Fruit fly (Drosophila melanogaster): ENCODE results near the gene CG5455.

CG5455 gene

dm6 chr3R:26443875-26444511 lies 17.3 kb upstream of the CG5455 start (continued):
- peak in 1 of 2 experiments; percentile 17 for TF ChIP-seq dpn (GFP tag; optimal IDR thresholded peaks at IDR 0.05)
- TF ChIP-seq CG11695 (GFP tag; IDR thresholded peaks at IDR 0.05), result peak; percentile 50; the same call in 2 of the 3 replicates
- no peak for TF ChIP-seq gsb (GFP tag; IDR thresholded peaks at IDR 0.05)
- TF ChIP-seq Hr51 (GFP tag; optimal IDR thresholded peaks at IDR 0.05), result peak in 1 of 2 experiments; percentile 54
- peak; percentile 83 for TF ChIP-seq CG17359 (tag; optimal IDR thresholded peaks at IDR 0.05)
- TF ChIP-seq ftz-f1 (GFP tag; optimal IDR thresholded peaks at IDR 0.05), result no peak
- TF ChIP-seq CG15479 (GFP tag; optimal IDR thresholded peaks at IDR 0.05), result no peak
- no peak for TF ChIP-seq Trl (optimal IDR thresholded peaks at IDR 0.05)
- TF ChIP-seq Trl (GFP tag; optimal IDR thresholded peaks at IDR 0.05), result no peak
- no peak for TF ChIP-seq CG1792 (GFP tag; optimal IDR thresholded peaks at IDR 0.05)
- peak; percentile 47 for TF ChIP-seq CG2875 (GFP tag; optimal IDR thresholded peaks at IDR 0.05)
- TF ChIP-seq pita (GFP tag; optimal IDR thresholded peaks at IDR 0.05), result no peak
- TF ChIP-seq CG32772 (GFP tag; IDR thresholded peaks at IDR 0.05), result peak; percentile 32; the same call in 1 of the 2 replicates
- peak; percentile 83 for TF ChIP-seq CG18262 (tag; optimal IDR thresholded peaks at IDR 0.05)
- TF ChIP-seq Mrtf (GFP tag; IDR thresholded peaks at IDR 0.05), result no peak
- peak; percentile 17 for TF ChIP-seq CG17186 (GFP tag; optimal IDR thresholded peaks at IDR 0.05)
- peak; percentile 65 for TF ChIP-seq CG6689 (GFP tag; IDR thresholded peaks at IDR 0.05)
- TF ChIP-seq CG8290 (GFP tag; optimal IDR thresholded peaks at IDR 0.05), result no peak
- no peak for TF ChIP-seq CG8290 (tag; optimal IDR thresholded peaks at IDR 0.05)
- TF ChIP-seq CkIIα-i1 (GFP tag; IDR thresholded peaks at IDR 0.05), result no peak
- TF ChIP-seq cato (GFP tag; optimal IDR thresholded peaks at IDR 0.05; ENCODE audit: borderline replicate concordance), result no peak
- TF ChIP-seq en (GFP tag; optimal IDR thresholded peaks at IDR 0.05), result no peak
- peak; percentile 72 for TF ChIP-seq CG7839 (tag; optimal IDR thresholded peaks at IDR 0.05)
- TF ChIP-seq Lhr (GFP tag; optimal IDR thresholded peaks at IDR 0.05), result no peak
- TF ChIP-seq CG3407 (GFP tag; optimal IDR thresholded peaks at IDR 0.05), result peak; percentile 27
- TF ChIP-seq fd96Cb (tag; optimal IDR thresholded peaks at IDR 0.05), result peak; percentile 83
- TF ChIP-seq CG7556 (GFP tag; optimal IDR thresholded peaks at IDR 0.05), result peak; percentile 62
- TF ChIP-seq CG32767 (GFP tag; IDR thresholded peaks at IDR 0.05), result no peak
- TF ChIP-seq Ada2b (GFP tag; IDR thresholded peaks at IDR 0.05), result peak; percentile 27; the same call in 1 of the 2 replicates
- TF ChIP-seq NfI (GFP tag; optimal IDR thresholded peaks at IDR 0.05), result peak; percentile 6
- TF ChIP-seq kni (GFP tag; optimal IDR thresholded peaks at IDR 0.05), result peak; percentile 1
- peak; percentile 76 for TF ChIP-seq Xrp1 (GFP tag; IDR thresholded peaks at IDR 0.05)
- TF ChIP-seq GATAe (GFP tag; conservative IDR thresholded peaks at IDR 0.05), result no peak
- TF ChIP-seq twi (tag; optimal IDR thresholded peaks at IDR 0.05), result no peak
- TF ChIP-seq sim (GFP tag; IDR thresholded peaks at IDR 0.05), result 0 out of 2 replicates have a peak, but pooled peaks have one; percentile 27
- TF ChIP-seq luna (GFP tag; optimal IDR thresholded peaks at IDR 0.05), result no peak
- TF ChIP-seq CG8765 (GFP tag; IDR thresholded peaks at IDR 0.05), result no peak
- TF ChIP-seq CG11247 (GFP tag; IDR thresholded peaks at IDR 0.05), result no peak
- no peak for TF ChIP-seq CG18619 (GFP tag; optimal IDR thresholded peaks at IDR 0.05)
- TF ChIP-seq CG6813 (GFP tag; optimal IDR thresholded peaks at IDR 0.05), result peak; percentile 20
- TF ChIP-seq CG1602 (GFP tag; optimal IDR thresholded peaks at IDR 0.05), result peak; percentile 0
- no peak for TF ChIP-seq Hand (GFP tag; optimal IDR thresholded peaks at IDR 0.05)
- TF ChIP-seq Scr (GFP tag; IDR thresholded peaks at IDR 0.05; ENCODE audit: partially characterized antibody), result no peak
- TF ChIP-seq phol (tag; optimal IDR thresholded peaks at IDR 0.05), result peak; percentile 87
- peak; percentile 59 for TF ChIP-seq Meics (GFP tag; optimal IDR thresholded peaks at IDR 0.05)
- no peak for TF ChIP-seq dati (GFP tag; IDR thresholded peaks at IDR 0.05)
- no peak for TF ChIP-seq crp (GFP tag; optimal IDR thresholded peaks at IDR 0.05)
- no peak for TF ChIP-seq CG8478 (optimal IDR thresholded peaks at IDR 0.05)
- no peak for TF ChIP-seq Sox100B (GFP tag; optimal IDR thresholded peaks at IDR 0.05)
- TF ChIP-seq CG15011 (GFP tag; optimal IDR thresholded peaks at IDR 0.05), result peak; percentile 25
